Worm (Caenorhabditis elegans) whole organism, L4 larva: ENCODE results near the gene F13E9.9.
A peak's percentile ranks its signal among the peaks of the same experiment; 100 is the strongest.

ENCODE experiments used
- F26F4.8 ChIP-seq: fragments of 200-800 bp; sonication (Bioruptor generic); conservative IDR thresholded peaks from 2 replicates; pipeline ENCODE4 v1.3.6; 2022; ENCODE audit warnings: missing genetic modification characterization, missing compliant biosample characterization
- R02D3.7 ChIP-seq: fragments of 150-350 bp; sonication (generic microtip); optimal IDR thresholded peaks from 3 replicates; lab custom pipeline; 2014; ENCODE audit warnings: missing biosample characterization, missing genetic modification characterization
- ctbp-1 ChIP-seq: fragments of 200-800 bp; sonication (Bioruptor generic); IDR thresholded peaks from 2 replicates; pipeline ENCODE4 v1.3.6; 2022; ENCODE audit warnings: missing genetic modification reagents, missing genetic modification characterization, missing compliant biosample characterization
- lin-38 ChIP-seq: fragments of 200-800 bp; sonication (Bioruptor generic); IDR thresholded peaks from 2 replicates; pipeline ENCODE4 v1.3.6; 2022; ENCODE audit warnings: missing genetic modification reagents, missing genetic modification characterization, missing compliant biosample characterization
- nhr-237 ChIP-seq: sonication (generic microtip); optimal IDR thresholded peaks from 2 replicates; lab custom pipeline; 2017; ENCODE audit warnings: missing biosample characterization, missing genetic modification characterization
- nhr-41 ChIP-seq: fragments of 200-800 bp; sonication (Bioruptor generic); IDR thresholded peaks from 2 replicates; pipeline ENCODE4 v1.3.6; 2022; ENCODE audit warnings: missing genetic modification reagents, missing genetic modification characterization, missing compliant biosample characterization
- pha-4 ChIP-seq, 2 experiments: fragments of 150-350 bp in 1 of 2; fragments of 200-800 bp in 1 of 2; sonication (Bioruptor generic) in 1 of 2; IDR thresholded peaks in 1 of 2; optimal IDR thresholded peaks in 1 of 2; 2 replicates each; pipeline versions ENCODE4 v1.3.6 to Lab custom; 2014 to 2022; ENCODE audit warnings: missing genetic modification characterization in 2 of 2, missing genetic modification reagents in 2 of 2, missing biosample characterization in 1 of 2, missing compliant biosample characterization in 1 of 2
- pqm-1 ChIP-seq: sonication (generic microtip); optimal IDR thresholded peaks from 2 replicates; lab custom pipeline; 2017; ENCODE audit warnings: missing biosample characterization, missing genetic modification characterization
- snpc-4 ChIP-seq: fragments of 150-350 bp; optimal IDR thresholded peaks from 2 replicates; lab custom pipeline; 2014; ENCODE audit warnings: missing biosample characterization, missing genetic modification characterization
- unc-62 ChIP-seq, 3 experiments: fragments of 150-350 bp in 1 of 3; sonication (generic microtip); optimal IDR thresholded peaks in 2 of 3; peaks in 1 of 3; 1 replicate in 1 of 3; 2 replicates in 2 of 3; lab custom pipeline; 2014 to 2017; ENCODE audit warnings: missing biosample characterization in 3 of 3, missing genetic modification characterization in 3 of 3, missing genetic modification reagents in 3 of 3, missing genotype in 1 of 3

DNA sequence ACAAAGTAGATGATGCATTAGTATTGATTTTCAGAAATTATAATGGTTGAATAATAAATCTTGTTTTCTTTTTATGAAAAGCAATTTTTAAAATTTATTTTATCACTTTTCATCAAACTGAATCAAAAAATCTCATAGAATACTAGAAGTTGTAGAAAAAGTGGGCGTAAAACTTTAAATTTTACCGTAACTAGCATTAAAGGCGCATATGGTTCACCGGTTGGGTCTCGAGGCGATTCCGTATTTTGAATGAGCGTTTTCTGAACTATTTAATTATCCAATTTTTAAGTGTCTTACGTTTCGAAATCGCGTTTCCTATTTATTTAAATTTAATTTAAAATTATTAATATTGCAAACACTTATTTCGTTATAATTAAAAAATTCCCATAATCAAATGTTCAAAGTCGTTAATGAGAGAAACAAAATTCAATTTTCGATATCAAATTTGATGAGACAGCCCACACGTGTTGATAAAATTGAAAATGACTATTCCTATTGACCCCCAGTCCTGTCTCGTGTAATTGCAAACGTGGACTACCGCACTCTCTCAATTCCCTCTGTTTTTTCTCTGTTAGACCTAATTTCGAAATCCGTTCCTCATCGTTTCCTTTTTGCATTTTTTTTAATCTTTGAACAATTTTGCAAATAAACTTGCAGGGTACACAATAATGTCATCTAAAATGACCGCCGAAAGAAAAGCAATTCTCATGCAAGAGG, 40.5 kb downstream of the F13E9.9 start, which contains the start of the genes T11G6.2 and hars-1:
- TF ChIP-seq pqm-1 (tag; lab: Kevin White, UChicago) = peak; percentile 76
- peak; percentile 66 for TF ChIP-seq lin-38 (GFP tag; lab: Robert Waterston, UW)
- no peak for TF ChIP-seq R02D3.7 (tag; lab: Kevin White, UChicago)
- TF ChIP-seq pha-4 (GFP tag; IDR thresholded peaks at IDR 0.05; lab: Robert Waterston, UW) = no peak
- TF ChIP-seq pha-4 (tag; optimal IDR thresholded peaks at IDR 0.05; lab: Kevin White, UChicago) = no peak
- no peak for TF ChIP-seq ctbp-1
- no peak for TF ChIP-seq nhr-41 (GFP tag; lab: Robert Waterston, UW)
- no peak for TF ChIP-seq F26F4.8
- no peak for TF ChIP-seq unc-62 (GFP tag; optimal IDR thresholded peaks at IDR 0.05 in 1 of 2; lab: Kevin White, UChicago)
- no peak for TF ChIP-seq unc-62 (tag; optimal IDR thresholded peaks at IDR 0.05; lab: Kevin White, UChicago)
- TF ChIP-seq snpc-4 = no peak
- no peak for TF ChIP-seq nhr-237 (tag; lab: Kevin White, UChicago)
